Worm (Caenorhabditis elegans) whole organism, L4 larva: ENCODE measurements around the gene daf-6.

ENCODE experiments used
- F10B5.3 ChIP-seq: sonication (generic microtip); optimal IDR thresholded peaks from 2 replicates; lab custom pipeline; 2016; ENCODE audit warnings: mild to moderate bottlenecking, missing genetic modification characterization, missing compliant biosample characterization
- R02D3.7 ChIP-seq: fragments of 150-350 bp; sonication (generic microtip); optimal IDR thresholded peaks from 3 replicates; lab custom pipeline; 2014; ENCODE audit warnings: missing biosample characterization, missing genetic modification characterization
- ama-1 ChIP-seq: fragments of 150-350 bp; optimal IDR thresholded peaks from 2 replicates; lab custom pipeline; 2014; ENCODE audit warnings: inconsistent platforms, mixed read lengths
- ceh-82 ChIP-seq: sonication (generic microtip); optimal IDR thresholded peaks from 2 replicates; lab custom pipeline; 2017; ENCODE audit warnings: missing biosample characterization, missing genetic modification characterization
- dpl-1 ChIP-seq: fragments of 150-350 bp; optimal IDR thresholded peaks from 2 replicates; lab custom pipeline; 2014; ENCODE audit warnings: missing biosample characterization, missing genetic modification reagents, missing genetic modification characterization
- fos-1 ChIP-seq: fragments of 150-350 bp; optimal IDR thresholded peaks from 2 replicates; lab custom pipeline; 2014; ENCODE audit warnings: missing biosample characterization, missing genetic modification characterization
- mdl-1 ChIP-seq, 2 experiments: fragments of 150-350 bp in 1 of 2; sonication (generic microtip) in 1 of 2; optimal IDR thresholded peaks; 2 replicates each; lab custom pipeline; 2014 to 2017; ENCODE audit warnings: missing biosample characterization in 2 of 2, missing genetic modification characterization in 2 of 2
- nhr-111 ChIP-seq: fragments of 200-800 bp; sonication (Bioruptor generic); optimal IDR thresholded peaks from 2 replicates; lab custom pipeline; 2018; ENCODE audit warnings: mild to moderate bottlenecking, missing genetic modification characterization, missing compliant biosample characterization
- nhr-28 ChIP-seq: fragments of 150-350 bp; optimal IDR thresholded peaks from 2 replicates; lab custom pipeline; 2014; ENCODE audit warnings: missing biosample characterization, missing genetic modification characterization
- pqm-1 ChIP-seq: sonication (generic microtip); optimal IDR thresholded peaks from 2 replicates; lab custom pipeline; 2017; ENCODE audit warnings: missing biosample characterization, missing genetic modification characterization
- unc-130 ChIP-seq: sonication (generic microtip); optimal IDR thresholded peaks from 2 replicates; lab custom pipeline; 2016; ENCODE audit warnings: missing genetic modification reagents, missing genetic modification characterization, missing compliant biosample characterization
- unc-39 ChIP-seq: sonication (generic microtip); optimal IDR thresholded peaks from 2 replicates; lab custom pipeline; 2017; ENCODE audit warnings: missing biosample characterization, missing genetic modification characterization

ce11 chrX:14938188-14938587 is 49.9 kb downstream of the daf-6 start:
- no peak for TF ChIP-seq ceh-82 (tag; lab: Kevin White, UChicago)
- TF ChIP-seq fos-1 = no peak
- no peak for TF ChIP-seq R02D3.7 (tag; lab: Kevin White, UChicago)
- TF ChIP-seq ama-1 (lab: Kevin White, UChicago) = no peak
- no peak for TF ChIP-seq nhr-28
- TF ChIP-seq mdl-1 (tag; optimal IDR thresholded peaks at IDR 0.05; lab: Kevin White, UChicago) = no peak
- TF ChIP-seq unc-130 (GFP tag; lab: Kevin White, UChicago) = no peak
- no peak for TF ChIP-seq dpl-1
- TF ChIP-seq unc-39 = no peak
- no peak for TF ChIP-seq pqm-1
- no peak for TF ChIP-seq nhr-111 (GFP tag; lab: Kevin White, UChicago)
- TF ChIP-seq F10B5.3 (tag; lab: Kevin White, UChicago) = no peak
